Fruit fly (Drosophila melanogaster) S2 (cell line): ENCODE results near the gene tsh.

Experiments
- CG8478 ChIP-seq: fragments of >200 bp; optimal IDR thresholded peaks from 2 replicates; lab custom pipeline; 2018
- CTCF ChIP-seq, 2 experiments: fragments of >200 bp; optimal IDR thresholded peaks; 2 replicates each; lab custom pipeline; 2018

dm6 chr2L:21828791-21829184 is 395 bp downstream of the tsh start:
- TF ChIP-seq CG8478 (lab: Kevin White, UChicago) (no peak), CTCF (optimal IDR thresholded peaks at IDR 0.05; lab: Kevin White, UChicago) (no peak)
